Fruit fly (Drosophila melanogaster) whole organism, prepupa: ENCODE measurements around the gene CG43139.
A peak's percentile ranks its signal among the peaks of the same experiment; 100 is the strongest.

ENCODE experiments used
- CG10631 ChIP-seq: fragments of 200-800 bp; sonication (Bioruptor generic); optimal IDR thresholded peaks from 2 replicates; lab custom pipeline; 2016; ENCODE audit warnings: missing biosample characterization, missing genetic modification characterization
- CG11294 ChIP-seq: fragments of 200-800 bp; sonication (Bioruptor generic); IDR thresholded peaks from 2 replicates; pipeline ENCODE4 v1.3.6; 2022; ENCODE audit warnings: missing biosample characterization, missing genetic modification characterization
- CG11902 ChIP-seq: fragments of 200-800 bp; sonication (Bioruptor generic); optimal IDR thresholded peaks from 3 replicates; lab custom pipeline; 2016; ENCODE audit warnings: missing biosample characterization, missing genetic modification characterization
- CG15336 ChIP-seq: fragments of 200-800 bp; sonication (Bioruptor generic); IDR thresholded peaks from 2 replicates; pipeline ENCODE4 v1.3.6; 2022; ENCODE audit warnings: missing biosample characterization, missing genetic modification characterization
- CG1621 ChIP-seq: fragments of 200-800 bp; sonication (Bioruptor generic); optimal IDR thresholded peaks from 3 replicates; lab custom pipeline; 2018; ENCODE audit warnings: missing biosample characterization, mild to moderate bottlenecking, missing genetic modification characterization
- CG16779 ChIP-seq: fragments of 200-800 bp; sonication (Bioruptor generic); optimal IDR thresholded peaks from 3 replicates; lab custom pipeline; 2017; ENCODE audit warnings: missing biosample characterization, mild to moderate bottlenecking, missing genetic modification characterization
- CG3032 ChIP-seq: fragments of 200-800 bp; optimal IDR thresholded peaks from 2 replicates; lab custom pipeline; 2019; ENCODE audit warnings: missing biosample characterization, mild to moderate bottlenecking, missing genetic modification characterization, moderate library complexity
- CG34406 ChIP-seq: fragments of 200-800 bp; sonication (Bioruptor generic); optimal IDR thresholded peaks from 3 replicates; lab custom pipeline; 2016; ENCODE audit warnings: missing biosample characterization, missing genetic modification characterization
- CG4318 ChIP-seq: fragments of 200-800 bp; sonication (Bioruptor generic); optimal IDR thresholded peaks from 3 replicates; lab custom pipeline; 2017; ENCODE audit warnings: missing biosample characterization, mild to moderate bottlenecking, missing genetic modification characterization
- CG6163 ChIP-seq: fragments of 200-800 bp; sonication (Bioruptor generic); IDR thresholded peaks from 3 replicates; pipeline ENCODE4 v1.3.6; 2022; ENCODE audit warnings: missing biosample characterization, missing genetic modification characterization
- CG6808 ChIP-seq: fragments of 200-800 bp; sonication (Bioruptor generic); optimal IDR thresholded peaks from 3 replicates; lab custom pipeline; 2017; ENCODE audit warnings: missing biosample characterization, missing genetic modification characterization, mild to moderate bottlenecking, moderate library complexity, missing genetic modification reagents
- CG8119 ChIP-seq: fragments of 200-800 bp; sonication (Bioruptor generic); IDR thresholded peaks from 3 replicates; pipeline ENCODE4 v1.3.6; 2022; ENCODE audit warnings: missing biosample characterization, missing genetic modification characterization
- CG8632 ChIP-seq: fragments of 200-800 bp; sonication (Bioruptor generic); optimal IDR thresholded peaks from 3 replicates; lab custom pipeline; 2016; ENCODE audit warnings: missing biosample characterization, missing genetic modification characterization
- CG9139 ChIP-seq: fragments of 200-800 bp; sonication (Bioruptor generic); optimal IDR thresholded peaks from 3 replicates; lab custom pipeline; 2017; ENCODE audit warnings: missing biosample characterization, mild to moderate bottlenecking, missing genetic modification characterization
- Eip75B ChIP-seq: fragments of 200-800 bp; sonication (Bioruptor generic); optimal IDR thresholded peaks from 3 replicates; lab custom pipeline; 2016; ENCODE audit warnings: missing biosample characterization, missing genetic modification characterization
- Eip78C ChIP-seq: fragments of 200-800 bp; sonication (Bioruptor generic); peaks from one replicate; lab custom pipeline; 2016; ENCODE audit warnings: missing biosample characterization, missing genetic modification characterization
- Eip93F ChIP-seq: fragments of 200-800 bp; sonication (Bioruptor generic); optimal IDR thresholded peaks from 2 replicates; lab custom pipeline; 2016; ENCODE audit warnings: missing biosample characterization, mild to moderate bottlenecking, missing genetic modification characterization
- Ets21C ChIP-seq: fragments of 200-800 bp; sonication (Bioruptor generic); optimal IDR thresholded peaks from 3 replicates; lab custom pipeline; 2016; ENCODE audit warnings: missing biosample characterization, missing genetic modification characterization
- Ets96B ChIP-seq: fragments of 200-800 bp; optimal IDR thresholded peaks from 2 replicates; lab custom pipeline; 2019; ENCODE audit warnings: missing biosample characterization, mild to moderate bottlenecking, missing genetic modification characterization, moderate library complexity
- Gug ChIP-seq: fragments of 200-800 bp; sonication (Bioruptor generic); IDR thresholded peaks from 2 replicates; pipeline ENCODE4 v1.3.6; 2022; ENCODE audit warnings: missing biosample characterization, missing genetic modification characterization
- Hr38 ChIP-seq: sonication (Bioruptor generic); optimal IDR thresholded peaks from 2 replicates; lab custom pipeline; 2016; ENCODE audit warnings: missing biosample characterization, missing genetic modification characterization
- Hr39 ChIP-seq: fragments of 200-800 bp; sonication (Bioruptor generic); optimal IDR thresholded peaks from 2 replicates; lab custom pipeline; 2016; ENCODE audit warnings: missing biosample characterization, missing genetic modification characterization
- Lpt ChIP-seq: fragments of 200-800 bp; sonication (Bioruptor generic); optimal IDR thresholded peaks from 3 replicates; lab custom pipeline; 2016; ENCODE audit warnings: missing biosample characterization, missing genetic modification characterization
- Smox ChIP-seq: fragments of 200-800 bp; sonication (Bioruptor generic); optimal IDR thresholded peaks from 3 replicates; lab custom pipeline; 2016; ENCODE audit warnings: missing biosample characterization, missing genetic modification characterization
- Sox14 ChIP-seq: fragments of 200-800 bp; sonication (Bioruptor generic); optimal IDR thresholded peaks from 3 replicates; lab custom pipeline; 2016; ENCODE audit warnings: missing biosample characterization, missing genetic modification characterization
- achi ChIP-seq: fragments of 200-800 bp; sonication (Bioruptor generic); optimal IDR thresholded peaks from 3 replicates; lab custom pipeline; 2016; ENCODE audit warnings: missing biosample characterization, missing genetic modification characterization
- acj6 ChIP-seq: fragments of 200-800 bp; sonication (Bioruptor generic); optimal IDR thresholded peaks from 3 replicates; lab custom pipeline; 2016; ENCODE audit warnings: missing biosample characterization, missing genetic modification characterization
- cyc ChIP-seq: fragments of 200-800 bp; sonication (Bioruptor generic); optimal IDR thresholded peaks from 3 replicates; lab custom pipeline; 2016; ENCODE audit warnings: missing biosample characterization, missing genetic modification characterization
- dac ChIP-seq: fragments of 200-800 bp; sonication (Bioruptor generic); optimal IDR thresholded peaks from 2 replicates; lab custom pipeline; 2017; ENCODE audit warnings: missing biosample characterization, mild to moderate bottlenecking, missing genetic modification characterization
- dsx ChIP-seq: fragments of 200-800 bp; optimal IDR thresholded peaks from 3 replicates; lab custom pipeline; 2019; ENCODE audit warnings: missing biosample characterization, mild to moderate bottlenecking, missing genetic modification characterization, moderate library complexity; ENCODE audit not compliant: poor library complexity, severe bottlenecking
- eg ChIP-seq: fragments of 200-800 bp; sonication (Bioruptor generic); IDR thresholded peaks from 3 replicates; pipeline ENCODE4 v1.3.6; 2022; ENCODE audit warnings: missing biosample characterization, missing genetic modification characterization
- fd59A ChIP-seq: fragments of 200-800 bp; sonication (Bioruptor generic); optimal IDR thresholded peaks from 2 replicates; lab custom pipeline; 2017; ENCODE audit warnings: missing biosample characterization, mild to moderate bottlenecking, missing genetic modification characterization, missing genetic modification reagents
- fkh ChIP-seq: fragments of 200-800 bp; sonication (Bioruptor generic); optimal IDR thresholded peaks from 3 replicates; lab custom pipeline; 2017; ENCODE audit warnings: missing biosample characterization, mild to moderate bottlenecking, missing genetic modification characterization, moderate library complexity
- net ChIP-seq: fragments of 200-800 bp; sonication (Bioruptor generic); optimal IDR thresholded peaks from 3 replicates; lab custom pipeline; 2016; ENCODE audit warnings: missing biosample characterization, missing genetic modification characterization
- pdm3 ChIP-seq: fragments of 200-800 bp; sonication (Bioruptor generic); optimal IDR thresholded peaks from 3 replicates; lab custom pipeline; 2016; ENCODE audit warnings: missing biosample characterization, missing genetic modification characterization
- salr ChIP-seq, 2 experiments: fragments of 200-800 bp; sonication (Bioruptor generic); optimal IDR thresholded peaks; 3 replicates each; lab custom pipeline; 2016 to 2018; ENCODE audit warnings: missing biosample characterization in 2 of 2, missing genetic modification characterization in 2 of 2, mild to moderate bottlenecking in 1 of 2
- ss ChIP-seq, 2 experiments: fragments of 200-800 bp; sonication (Bioruptor generic); optimal IDR thresholded peaks; 2 replicates in 1 of 2; 3 replicates in 1 of 2; lab custom pipeline; 2017 to 2018; ENCODE audit warnings: mild to moderate bottlenecking in 2 of 2, missing biosample characterization in 2 of 2, missing genetic modification characterization in 2 of 2, moderate library complexity in 1 of 2
- svp ChIP-seq: fragments of 200-800 bp; sonication (Bioruptor generic); peaks from one replicate; lab custom pipeline; 2016; ENCODE audit warnings: missing biosample characterization, missing genetic modification characterization
- vri ChIP-seq: fragments of 200-800 bp; sonication (Bioruptor generic); optimal IDR thresholded peaks from 3 replicates; lab custom pipeline; 2016; ENCODE audit warnings: missing biosample characterization, mild to moderate bottlenecking, missing genetic modification characterization

The CG43139 gene

DNA sequence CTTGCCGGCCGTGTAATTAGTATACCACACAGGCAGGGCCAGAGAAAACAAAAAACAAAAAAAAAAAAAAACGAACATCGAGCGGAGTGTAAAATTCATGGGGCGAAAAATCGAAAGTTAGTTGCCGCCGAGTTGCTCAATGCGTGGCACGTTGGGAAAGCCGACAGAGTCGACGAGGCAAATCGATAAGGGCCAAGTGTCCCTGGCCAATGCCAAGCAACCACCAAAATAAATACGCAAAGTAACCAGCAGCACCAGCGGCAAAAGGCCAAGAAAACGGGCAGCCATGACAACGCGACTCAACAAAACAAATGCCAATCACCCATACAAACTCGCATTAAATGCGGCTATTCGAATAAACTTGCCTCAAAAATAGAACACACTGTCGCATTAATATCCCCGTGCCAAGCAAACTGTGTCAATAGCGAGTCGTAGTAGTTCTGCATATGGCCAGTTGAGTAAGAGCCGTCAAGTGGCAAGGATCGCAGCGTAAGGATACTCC lies 18.6 kb upstream of the CG43139 start, which contains the start of gene CG12885:
CG12885 (plus strand) TSS at position 452 of the 502 bp plus-strand sequence.
- TF ChIP-seq eg (GFP tag; lab: Robert Waterston, UW) (no peak), fkh (no peak), CG11902 (GFP tag; lab: Kevin White, UChicago) (no peak), Ets96B (tag; lab: Kevin White, UChicago) (no peak), pdm3 (GFP tag; lab: Kevin White, UChicago) (no peak), Sox14 (GFP tag; lab: Kevin White, UChicago) (no peak), CG15336 (GFP tag; lab: Robert Waterston, UW) (no peak), acj6 (no peak), CG6808 (GFP tag; lab: Kevin White, UChicago) (no peak), vri (GFP tag; lab: Kevin White, UChicago) (no peak), Lpt (no peak), CG1621 (no peak), dsx (no peak), achi (no peak), Hr38 (GFP tag; lab: Kevin White, UChicago) (no peak), Eip75B (GFP tag; lab: Kevin White, UChicago) (no peak)

DNA sequence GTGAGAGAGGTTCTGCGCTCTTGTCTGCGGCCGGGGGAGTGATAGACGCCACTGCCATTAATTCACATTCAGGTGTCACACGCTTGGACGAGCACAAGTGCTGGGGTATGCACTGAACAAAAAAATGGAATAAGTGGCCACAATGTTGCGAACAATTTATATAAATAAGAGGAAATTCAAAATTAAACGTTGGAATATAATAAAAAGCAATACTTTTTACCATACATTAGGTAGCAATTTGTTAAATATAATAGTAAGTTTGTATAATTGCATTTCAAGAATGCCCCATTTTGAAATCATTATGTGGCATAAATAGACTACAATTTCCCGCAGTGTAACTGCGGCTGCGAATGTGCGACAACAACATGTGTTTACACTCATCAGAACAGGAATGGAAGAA lies 18.1 kb upstream of the CG43139 start:
- no peak for TF ChIP-seq net
- peak; percentile 58 for TF ChIP-seq svp (GFP tag; lab: Kevin White, UChicago)

DNA sequence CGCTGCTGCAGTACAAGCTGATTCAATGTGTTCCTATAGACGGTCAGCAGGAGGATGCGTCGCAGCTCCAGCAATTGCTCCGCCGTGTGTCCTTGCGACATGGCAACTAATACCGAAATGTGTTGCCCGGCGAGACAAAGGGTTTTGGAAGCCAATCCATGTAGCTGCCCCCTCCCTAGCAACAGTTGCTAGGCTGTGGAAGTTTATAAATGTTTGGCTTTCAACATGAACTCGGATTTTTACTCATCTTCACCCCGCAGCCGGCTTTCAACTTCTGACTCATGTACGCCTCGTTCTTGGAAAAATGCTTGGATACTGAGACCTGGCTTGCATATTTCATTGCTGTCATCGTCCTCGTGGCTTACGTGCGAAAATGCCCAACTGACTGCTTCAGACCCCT lies 15.3 kb upstream of the CG43139 start, which contains the start of gene CG13972:
CG13972 (minus strand) TSS at position 101 of the 400 bp plus-strand sequence.
- TF ChIP-seq dac (GFP tag; lab: Kevin White, UChicago) (no peak), fkh (no peak), CG10631 (GFP tag; lab: Kevin White, UChicago) (no peak), CG34406 (GFP tag; lab: Kevin White, UChicago) (no peak), Ets21C (GFP tag; lab: Kevin White, UChicago) (no peak), CG6163 (no peak), fd59A (GFP tag; lab: Kevin White, UChicago) (no peak), Gug (no peak), net (no peak), Eip78C (GFP tag; lab: Kevin White, UChicago) (no peak), Hr38 (GFP tag; lab: Kevin White, UChicago) (no peak), CG8632 (GFP tag; lab: Kevin White, UChicago) (no peak), Lpt (no peak), Hr39 (GFP tag; lab: Kevin White, UChicago) (no peak), CG3032 (tag; lab: Kevin White, UChicago) (no peak), CG16779 (tag; lab: Kevin White, UChicago) (no peak), vri (GFP tag; lab: Kevin White, UChicago) (no peak)

DNA sequence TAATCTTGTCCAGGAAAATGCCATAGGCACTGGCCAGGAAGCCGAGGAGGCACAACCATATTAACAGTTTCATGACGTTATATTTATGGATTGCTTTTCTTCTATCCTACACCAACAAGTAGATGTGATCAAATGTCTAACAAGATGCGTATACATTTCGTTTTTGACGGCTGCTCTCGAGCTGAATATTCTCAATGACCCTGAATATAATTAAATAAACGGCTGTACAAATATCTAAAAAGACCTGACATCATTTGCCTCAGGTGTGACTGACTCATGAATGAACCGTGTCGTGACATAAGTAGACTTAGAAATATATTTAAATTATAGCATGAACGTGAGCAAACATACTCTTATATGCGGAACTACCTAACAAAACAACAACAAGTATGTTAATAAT lies 1.0 kb upstream of the CG43139 start, which contains the start of gene CG5402:
CG5402 (minus strand) TSS at position 101 of the 400 bp plus-strand sequence.
- TF ChIP-seq CG1621 (no peak), CG6163 (no peak), CG11294 (GFP tag; lab: Robert Waterston, UW) (no peak), cyc (GFP tag; lab: Kevin White, UChicago) (no peak), CG34406 (GFP tag; lab: Kevin White, UChicago) (no peak), Hr39 (GFP tag; lab: Kevin White, UChicago) (no peak), CG8119 (GFP tag; lab: Robert Waterston, UW) (no peak), Eip93F (GFP tag; lab: Kevin White, UChicago) (no peak), CG4318 (GFP tag; lab: Kevin White, UChicago) (no peak), CG9139 (GFP tag; lab: Kevin White, UChicago) (no peak), svp (GFP tag; lab: Kevin White, UChicago) (no peak), Smox (no peak), CG8632 (GFP tag; lab: Kevin White, UChicago) (no peak), ss (GFP tag; optimal IDR thresholded peaks at IDR 0.05; lab: Kevin White, UChicago) (no peak), Sox14 (GFP tag; lab: Kevin White, UChicago) (no peak), Hr38 (GFP tag; lab: Kevin White, UChicago) (no peak), salr (GFP tag; optimal IDR thresholded peaks at IDR 0.05; lab: Kevin White, UChicago) (no peak), CG11902 (GFP tag; lab: Kevin White, UChicago) (no peak)
